Worm (Caenorhabditis elegans): ENCODE results near the gene C27F2.7.
A peak's percentile ranks its signal among the peaks of the same experiment; 100 is the strongest.
"Not testable (repeated sequence)": the region's sequence is repeated elsewhere in the genome, so short reads cannot be mapped to it uniquely, and the experiment has no call there.

Gene C27F2.7

DNA sequence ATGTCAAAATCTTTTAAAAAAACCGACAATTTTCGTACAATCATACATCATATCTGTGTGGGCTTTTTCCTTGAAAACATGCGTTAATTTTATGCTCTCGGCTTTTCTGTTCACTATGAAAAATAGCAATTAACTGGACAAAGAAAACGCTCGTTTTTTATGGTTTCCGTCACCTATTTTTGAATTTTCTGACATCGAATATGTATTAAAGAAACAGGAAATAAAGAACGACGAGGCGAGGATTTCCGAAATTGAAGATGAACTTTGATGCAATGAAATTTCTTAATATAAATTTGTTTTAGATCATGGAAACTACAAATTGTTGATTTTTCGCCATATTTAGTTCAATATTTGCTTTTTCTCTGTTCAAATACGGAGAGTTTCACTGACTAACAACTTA is 333 bp downstream of the C27F2.7 start:
- no peak for TF ChIP-seq pha-2 (tag; optimal IDR thresholded peaks at IDR 0.05)

DNA sequence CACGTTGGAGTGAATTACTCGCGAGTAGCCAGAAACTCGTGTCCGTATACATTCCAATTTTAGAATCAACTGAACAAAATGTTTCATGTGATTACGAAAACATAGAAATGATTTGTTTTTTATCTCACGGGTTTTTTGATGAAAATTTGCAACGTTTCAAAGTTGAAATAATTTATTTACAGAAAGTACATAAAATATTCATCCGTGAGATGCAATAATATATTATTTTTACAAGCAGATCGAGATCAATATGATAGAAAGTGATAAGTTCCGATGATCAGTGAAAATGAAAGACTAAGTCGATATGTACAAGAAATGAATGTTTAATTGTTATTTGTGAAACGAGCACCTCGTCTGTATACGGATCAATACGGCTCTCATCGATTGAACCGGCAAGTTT is 3.9 kb downstream of the C27F2.7 start, which contains the start of gene C27F2.6:
Gene C27F2.6, minus strand, starts transcription at position 101 of the 400 bp plus-strand sequence.
- TF ChIP-seq ets-4, nfya-1, elt-4 (tag; optimal IDR thresholded peaks at IDR 0.05): not testable (repeated sequence)

DNA sequence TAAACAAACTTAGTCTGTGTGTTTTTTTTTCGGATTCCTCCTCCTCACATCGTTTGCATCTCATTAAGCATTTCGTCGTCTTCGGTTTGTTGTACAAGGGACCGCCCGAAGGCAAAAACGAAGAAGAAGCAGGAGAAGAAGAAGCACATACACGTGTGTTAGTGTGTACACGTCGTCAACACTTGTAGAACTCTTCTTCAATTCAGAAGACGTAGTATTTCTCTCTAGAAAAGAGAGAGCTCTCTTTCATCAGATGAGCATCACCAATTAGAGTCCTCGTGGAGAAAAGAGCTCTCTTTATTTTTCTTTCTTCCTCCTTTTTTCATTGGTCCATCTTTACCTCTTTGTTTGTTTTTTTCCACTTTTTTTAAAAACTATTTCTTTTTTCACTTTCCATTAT is 16.1 kb downstream of the C27F2.7 start:
- no peak for TF ChIP-seq ceh-34 (tag; optimal IDR thresholded peaks at IDR 0.05)
- TF ChIP-seq tbx-7 (tag; optimal IDR thresholded peaks at IDR 0.05), result no peak
- TF ChIP-seq nfya-1 (tag; optimal IDR thresholded peaks at IDR 0.05), result no peak
- TF ChIP-seq rnt-1 (tag; optimal IDR thresholded peaks at IDR 0.05), result no peak
- no peak for TF ChIP-seq ttx-3 (tag; optimal IDR thresholded peaks at IDR 0.05)
- no peak for TF ChIP-seq K09A11.1 (tag; optimal IDR thresholded peaks at IDR 0.05; ENCODE audit: insufficient read depth)
- no peak for TF ChIP-seq che-1 (tag; optimal IDR thresholded peaks at IDR 0.05)
- no peak for TF ChIP-seq fax-1 (tag; optimal IDR thresholded peaks at IDR 0.05)

DNA sequence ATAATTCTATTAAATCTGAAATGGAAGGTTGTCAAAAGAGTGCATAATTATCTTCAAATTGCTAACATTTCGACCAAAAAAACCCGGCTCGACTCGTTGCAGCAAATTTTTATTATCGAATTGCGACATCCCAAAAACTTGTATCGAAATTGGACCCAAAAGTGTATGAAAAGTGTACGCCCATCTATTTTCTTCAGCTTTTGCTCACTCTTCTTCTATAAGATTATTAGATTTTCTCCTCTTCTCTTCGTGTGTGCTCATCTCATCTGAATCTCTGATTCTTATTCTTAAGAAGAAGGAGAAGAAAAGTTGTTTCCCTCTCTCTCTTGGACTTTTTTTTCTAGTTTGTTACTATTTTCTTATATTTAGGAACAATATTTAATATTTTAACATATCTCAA is 17.1 kb downstream of the C27F2.7 start:
- TF ChIP-seq unc-42 (tag; optimal IDR thresholded peaks at IDR 0.05), result peak; percentile 97
- no peak for TF ChIP-seq nhr-11 (tag; optimal IDR thresholded peaks at IDR 0.05)

DNA sequence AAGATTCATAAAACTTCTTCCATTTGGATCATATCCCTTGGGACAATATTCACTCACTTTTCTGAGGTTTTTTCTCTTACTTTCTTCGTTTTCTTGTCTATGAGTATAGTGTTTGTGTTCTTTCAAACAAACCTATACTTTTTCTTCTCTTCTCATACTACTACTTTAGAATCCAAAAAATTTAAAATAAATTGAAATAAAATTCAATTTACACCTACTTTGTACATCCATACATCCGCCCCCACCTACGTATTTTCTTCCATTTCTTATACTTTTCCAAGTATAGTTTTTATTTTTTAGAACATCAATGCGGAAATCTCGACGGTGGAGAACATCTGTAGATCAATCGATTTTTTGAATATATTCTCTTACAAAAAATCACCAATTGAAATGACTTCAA is 19.0 kb downstream of the C27F2.7 start, which contains the start of gene nca-2:
Gene nca-2, plus strand, starts transcription at position 301 of the 400 bp plus-strand sequence.
- TF ChIP-seq ceh-14 (tag; optimal IDR thresholded peaks at IDR 0.05) (no peak), tbx-7 (tag; optimal IDR thresholded peaks at IDR 0.05) (no peak), hlh-13 (GFP tag; optimal IDR thresholded peaks at IDR 0.05) (no peak), ceh-34 (tag; optimal IDR thresholded peaks at IDR 0.05) (no peak), T23F11.4 (GFP tag; optimal IDR thresholded peaks at IDR 0.05) (no peak), ceh-31 (tag; optimal IDR thresholded peaks at IDR 0.05) (no peak), unc-3 (GFP tag; conservative IDR thresholded peaks at IDR 0.05) (no peak), unc-3 (tag; optimal IDR thresholded peaks at IDR 0.05) (no peak), pha-4 (tag; optimal IDR thresholded peaks at IDR 0.05) (no peak), C38D4.7 (GFP tag; optimal IDR thresholded peaks at IDR 0.05) (no peak), ets-4 (tag; optimal IDR thresholded peaks at IDR 0.05) (no peak), fax-1 (tag; optimal IDR thresholded peaks at IDR 0.05) (no peak)

DNA sequence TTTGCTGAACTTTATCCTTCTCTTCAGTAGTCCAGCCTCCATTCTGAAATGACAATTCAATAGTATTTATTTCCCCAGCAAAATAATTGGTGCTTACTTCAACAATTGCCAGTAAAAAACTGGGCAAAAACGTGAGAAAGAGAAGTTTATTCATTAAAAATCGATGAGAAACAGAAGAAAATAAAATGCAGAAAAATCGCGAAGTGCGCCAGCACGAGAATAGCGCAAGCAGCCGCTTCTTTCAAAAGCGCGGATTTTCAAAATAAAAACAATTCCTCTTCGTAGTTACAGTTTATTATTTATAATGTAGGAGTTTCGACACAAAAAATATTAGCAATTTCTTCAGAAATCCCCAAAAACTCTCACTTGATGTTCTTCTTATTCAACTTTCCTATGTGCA is 21.4 kb downstream of the C27F2.7 start, which contains the start of gene C27F2.9:
Gene C27F2.9, minus strand, starts transcription at position 159 of the 400 bp plus-strand sequence.
- no peak for TF ChIP-seq che-1 (tag; optimal IDR thresholded peaks at IDR 0.05)
- no peak for TF ChIP-seq F13H6.1 (tag; optimal IDR thresholded peaks at IDR 0.05)
- peak; percentile 47 for TF ChIP-seq ref-2 (tag; optimal IDR thresholded peaks at IDR 0.05)
- peak; percentile 77 for TF ChIP-seq ets-4 (tag; optimal IDR thresholded peaks at IDR 0.05)
- peak; percentile 82 for TF ChIP-seq nfya-1 (tag; optimal IDR thresholded peaks at IDR 0.05)
- no peak for TF ChIP-seq lim-6 (tag; optimal IDR thresholded peaks at IDR 0.05)
- peak; percentile 23 for TF ChIP-seq dve-1 (tag; optimal IDR thresholded peaks at IDR 0.05)
- TF ChIP-seq sdc-2 (tag; optimal IDR thresholded peaks at IDR 0.05), result peak; percentile 50
- peak; percentile 24 for TF ChIP-seq ceh-30 (tag; optimal IDR thresholded peaks at IDR 0.05)
- TF ChIP-seq Y22D7AL.16 (tag; optimal IDR thresholded peaks at IDR 0.05), result peak; percentile 16
- peak; percentile 1 for TF ChIP-seq ceh-2 (tag; optimal IDR thresholded peaks at IDR 0.05)
- peak; percentile 61 for TF ChIP-seq elt-2 (tag; optimal IDR thresholded peaks at IDR 0.05)
- TF ChIP-seq tbx-7 (tag; optimal IDR thresholded peaks at IDR 0.05), result peak; percentile 44
- TF ChIP-seq zip-5 (tag; optimal IDR thresholded peaks at IDR 0.05), result no peak
- peak; percentile 81 for TF ChIP-seq ceh-48 (tag; optimal IDR thresholded peaks at IDR 0.05)
- TF ChIP-seq ceh-18 (tag; optimal IDR thresholded peaks at IDR 0.05), result peak; percentile 76
- TF ChIP-seq ttx-3 (tag; optimal IDR thresholded peaks at IDR 0.05), result peak; percentile 36
- peak; percentile 56 for TF ChIP-seq unc-42 (tag; optimal IDR thresholded peaks at IDR 0.05)
- TF ChIP-seq C08G9.2 (tag; optimal IDR thresholded peaks at IDR 0.05), result peak; percentile 4
- TF ChIP-seq nhr-232 (tag; optimal IDR thresholded peaks at IDR 0.05), result no peak
- peak; percentile 25 for TF ChIP-seq lin-11 (tag; optimal IDR thresholded peaks at IDR 0.05)
- TF ChIP-seq odd-2 (tag; optimal IDR thresholded peaks at IDR 0.05), result no peak
- TF ChIP-seq fkh-10 (GFP tag; optimal IDR thresholded peaks at IDR 0.05), result no peak
- TF ChIP-seq tbx-2 (tag; optimal IDR thresholded peaks at IDR 0.05), result peak; percentile 76
- TF ChIP-seq hlh-30 (tag; optimal IDR thresholded peaks at IDR 0.05; ENCODE audit: insufficient read depth), result no peak
- TF ChIP-seq npax-4 (tag; optimal IDR thresholded peaks at IDR 0.05), result peak; percentile 1
- peak; percentile 26 for TF ChIP-seq unc-55 (GFP tag; optimal IDR thresholded peaks at IDR 0.05)
- peak; percentile 73 for TF ChIP-seq ceh-31 (tag; optimal IDR thresholded peaks at IDR 0.05)
- TF ChIP-seq rnt-1 (tag; optimal IDR thresholded peaks at IDR 0.05), result peak; percentile 19

All from whole organism, late embryonic.